Worm (Caenorhabditis elegans) whole organism, L1 larva: ENCODE measurements around the gene sax-1.

Source experiments
- C34B4.2 ChIP-seq: sonication (generic microtip); optimal IDR thresholded peaks from 2 replicates; lab custom pipeline; 2017; ENCODE audit warnings: mild to moderate bottlenecking, missing genetic modification characterization, missing compliant biosample characterization
- Y116A8C.19 ChIP-seq: sonication (generic microtip); optimal IDR thresholded peaks from 2 replicates; lab custom pipeline; 2016; ENCODE audit warnings: missing compliant biosample characterization, missing genetic modification characterization, borderline replicate concordance
- aha-1 ChIP-seq: fragments of 150-350 bp; optimal IDR thresholded peaks from 2 replicates; lab custom pipeline; 2014; ENCODE audit warnings: missing biosample characterization, missing genetic modification characterization
- ceh-8 ChIP-seq: fragments of 200-800 bp; sonication (Bioruptor generic); optimal IDR thresholded peaks from 2 replicates; lab custom pipeline; 2018; ENCODE audit warnings: mild to moderate bottlenecking, missing genetic modification characterization, moderate library complexity, missing compliant biosample characterization
- ces-1 ChIP-seq: fragments of 150-350 bp; optimal IDR thresholded peaks from 2 replicates; lab custom pipeline; 2014; ENCODE audit warnings: missing biosample characterization, missing genetic modification reagents, missing genetic modification characterization
- efl-1 ChIP-seq, 4 experiments: fragments of 150-350 bp; optimal IDR thresholded peaks in 3 of 4; peaks in 1 of 4; 1 replicate in 1 of 4; 2 replicates in 3 of 4; lab custom pipeline; 2014; ENCODE audit warnings: missing biosample characterization in 2 of 4, missing genetic modification characterization in 2 of 4, missing genetic modification reagents in 2 of 4
- egl-13 ChIP-seq: sonication (generic microtip); optimal IDR thresholded peaks from 2 replicates; lab custom pipeline; 2016; ENCODE audit warnings: missing genotype, missing genetic modification reagents, missing genetic modification characterization, missing compliant biosample characterization
- elt-2 ChIP-seq: sonication (generic microtip); optimal IDR thresholded peaks from 2 replicates; lab custom pipeline; 2016; ENCODE audit warnings: missing genetic modification characterization, mild to moderate bottlenecking, inconsistent platforms, missing compliant biosample characterization, missing genetic modification reagents
- ets-5 ChIP-seq: fragments of 200-800 bp; sonication (Bioruptor generic); IDR thresholded peaks from 2 replicates; pipeline ENCODE4 v1.3.6; 2022; ENCODE audit warnings: missing genetic modification characterization, missing compliant biosample characterization
- fkh-8 ChIP-seq: sonication (generic microtip); optimal IDR thresholded peaks from 2 replicates; lab custom pipeline; 2016; ENCODE audit warnings: mild to moderate bottlenecking, missing genetic modification characterization, missing compliant biosample characterization
- fos-1 ChIP-seq: fragments of 150-350 bp; optimal IDR thresholded peaks from 2 replicates; lab custom pipeline; 2014; ENCODE audit warnings: missing biosample characterization, missing genetic modification characterization
- hpl-2 ChIP-seq: fragments of 150-350 bp; optimal IDR thresholded peaks from 2 replicates; lab custom pipeline; 2014; ENCODE audit warnings: missing biosample characterization, missing genetic modification reagents, missing genetic modification characterization
- irx-1 ChIP-seq: sonication (generic microtip); optimal IDR thresholded peaks from 2 replicates; lab custom pipeline; 2016; ENCODE audit warnings: missing genetic modification characterization, missing compliant biosample characterization
- isw-1 ChIP-seq: fragments of 200-800 bp; sonication (Bioruptor generic); IDR thresholded peaks from 2 replicates; pipeline ENCODE4 v1.3.6; 2022; ENCODE audit warnings: missing genetic modification characterization, missing compliant biosample characterization
- lin-14 ChIP-seq: fragments of 200-800 bp; sonication (Bioruptor generic); optimal IDR thresholded peaks from 2 replicates; lab custom pipeline; 2018; ENCODE audit warnings: mild to moderate bottlenecking, missing genetic modification characterization, moderate library complexity, missing compliant biosample characterization
- lir-3 ChIP-seq: sonication (generic microtip); optimal IDR thresholded peaks from 2 replicates; lab custom pipeline; 2016; ENCODE audit warnings: mild to moderate bottlenecking, missing genetic modification characterization, moderate library complexity, missing compliant biosample characterization; ENCODE audit not compliant: poor library complexity
- lsy-2 ChIP-seq, 2 experiments: fragments of 150-350 bp; optimal IDR thresholded peaks; 2 replicates each; lab custom pipeline; 2014; ENCODE audit warnings: missing biosample characterization in 2 of 2, missing genetic modification characterization in 2 of 2
- mab-9 ChIP-seq: fragments of 200-800 bp; sonication (Bioruptor generic); IDR thresholded peaks from 2 replicates; pipeline ENCODE4 v1.3.6; 2022; ENCODE audit warnings: missing genetic modification reagents, missing genetic modification characterization, missing compliant biosample characterization
- mdl-1 ChIP-seq, 2 experiments: fragments of 150-350 bp; optimal IDR thresholded peaks; 2 replicates each; lab custom pipeline; 2014 to 2017; ENCODE audit warnings: missing biosample characterization in 2 of 2, missing genetic modification characterization in 2 of 2, inconsistent platforms in 1 of 2
- mef-2 ChIP-seq: fragments of 150-350 bp; optimal IDR thresholded peaks from 2 replicates; lab custom pipeline; 2014; ENCODE audit warnings: missing biosample characterization, missing genetic modification characterization
- mep-1 ChIP-seq: fragments of 150-350 bp; optimal IDR thresholded peaks from 2 replicates; lab custom pipeline; 2014; ENCODE audit warnings: missing biosample characterization, missing genetic modification characterization
- nhr-11 ChIP-seq: fragments of 150-350 bp; optimal IDR thresholded peaks from 2 replicates; lab custom pipeline; 2014; ENCODE audit warnings: missing biosample characterization, missing genetic modification characterization
- nhr-20 ChIP-seq: sonication (generic microtip); optimal IDR thresholded peaks from 2 replicates; lab custom pipeline; 2016; ENCODE audit warnings: mild to moderate bottlenecking, missing genetic modification characterization, missing compliant biosample characterization
- nhr-237 ChIP-seq: fragments of 150-350 bp; optimal IDR thresholded peaks from 2 replicates; lab custom pipeline; 2014; ENCODE audit warnings: missing biosample characterization, missing genetic modification characterization
- nhr-71 ChIP-seq: sonication (generic microtip); optimal IDR thresholded peaks from 2 replicates; lab custom pipeline; 2016; ENCODE audit warnings: mild to moderate bottlenecking, missing genetic modification characterization, moderate library complexity, missing compliant biosample characterization
- nhr-84 ChIP-seq: sonication (generic microtip); optimal IDR thresholded peaks from 2 replicates; lab custom pipeline; 2017; ENCODE audit warnings: missing biosample characterization, missing genetic modification characterization
- nhr-85 ChIP-seq: sonication (generic microtip); peaks from one replicate; lab custom pipeline; 2016; ENCODE audit warnings: missing genetic modification characterization, inconsistent platforms, missing compliant biosample characterization
- pag-3 ChIP-seq: sonication (generic microtip); optimal IDR thresholded peaks from 2 replicates; lab custom pipeline; 2017; ENCODE audit warnings: missing genetic modification characterization, mild to moderate bottlenecking, missing compliant biosample characterization, antibody characterized with exemption, borderline replicate concordance; ENCODE audit not compliant: insufficient read depth
- pax-3 ChIP-seq: fragments of 200-800 bp; sonication (Bioruptor generic); optimal IDR thresholded peaks from 2 replicates; lab custom pipeline; 2018; ENCODE audit warnings: mild to moderate bottlenecking, missing genetic modification characterization, moderate library complexity, missing compliant biosample characterization
- rnt-1 ChIP-seq: sonication (generic microtip); optimal IDR thresholded peaks from 2 replicates; lab custom pipeline; 2016; ENCODE audit warnings: mild to moderate bottlenecking, missing genetic modification characterization, moderate library complexity, missing compliant biosample characterization
- skn-1 ChIP-seq: fragments of 150-350 bp; optimal IDR thresholded peaks from 2 replicates; lab custom pipeline; 2014; ENCODE audit warnings: missing biosample characterization, missing genetic modification characterization
- snu-23 ChIP-seq: sonication (generic microtip); optimal IDR thresholded peaks from 2 replicates; lab custom pipeline; 2016; ENCODE audit warnings: missing genetic modification characterization, missing compliant biosample characterization
- sox-4 ChIP-seq: sonication (generic microtip); optimal IDR thresholded peaks from 2 replicates; lab custom pipeline; 2016; ENCODE audit warnings: missing genetic modification characterization, missing compliant biosample characterization
- sptf-1 ChIP-seq: fragments of 150-350 bp; optimal IDR thresholded peaks from 2 replicates; lab custom pipeline; 2014; ENCODE audit warnings: missing biosample characterization, missing genetic modification characterization
- xbp-1 ChIP-seq: sonication (generic microtip); optimal IDR thresholded peaks from 2 replicates; lab custom pipeline; 2016; ENCODE audit warnings: missing genetic modification characterization, missing compliant biosample characterization

The sax-1 gene

DNA sequence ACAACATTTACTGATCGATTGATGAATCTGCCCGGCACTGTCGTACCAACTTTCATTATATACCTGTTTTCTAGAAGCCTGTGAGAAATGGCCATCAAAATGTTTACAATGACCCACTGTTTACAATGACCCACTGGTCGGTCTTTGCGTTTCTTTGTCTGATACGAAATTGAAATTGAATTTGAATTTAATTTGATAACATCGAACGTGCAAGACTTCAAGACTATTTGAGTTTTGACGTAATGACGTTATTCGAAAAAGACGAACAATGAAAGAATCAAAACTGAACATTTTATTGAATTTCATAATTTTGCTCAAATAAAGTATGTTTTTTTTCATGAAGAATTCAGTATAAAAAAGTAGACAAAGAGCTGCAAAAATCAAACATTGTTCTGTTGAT, 22.0 kb upstream of the sax-1 start, which contains the start of gene C02F12.5:
C02F12.5 (minus strand) TSS at position 101 of the 400 bp plus-strand sequence.
- TF ChIP-seq nhr-85 (tag; lab: Kevin White, UChicago) (peak; percentile 35), mef-2 (tag; lab: Kevin White, UChicago) (no peak)

DNA sequence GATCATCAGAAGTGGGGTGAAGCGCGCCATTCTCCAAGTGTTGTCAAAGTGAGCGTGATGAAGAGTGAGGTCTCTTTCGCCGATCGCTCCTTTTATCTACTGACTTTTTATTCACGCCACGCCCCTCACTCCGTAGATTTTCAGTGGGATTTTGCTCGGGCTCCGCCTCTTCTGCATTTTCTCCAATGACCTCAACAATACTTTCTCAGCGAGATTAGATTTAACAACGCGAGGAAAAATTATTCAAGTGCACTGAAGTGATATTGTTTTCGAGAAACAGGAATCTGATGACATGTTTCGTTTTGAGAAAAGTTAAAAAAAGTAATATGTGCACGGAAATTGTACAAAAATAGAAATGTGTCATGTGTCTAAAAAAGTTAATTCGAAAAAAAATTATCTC, 18.9 kb upstream of the sax-1 start, which contains the start of gene snet-1:
snet-1 (minus strand) TSS at position 101 of the 400 bp plus-strand sequence.
- TF ChIP-seq egl-13 (tag; lab: Kevin White, UChicago) (no peak), nhr-71 (tag; lab: Kevin White, UChicago) (peak; percentile 17), snu-23 (GFP tag; lab: Kevin White, UChicago) (no peak), fkh-8 (tag; lab: Kevin White, UChicago) (peak; percentile 34), xbp-1 (tag; lab: Kevin White, UChicago) (no peak), sox-4 (peak; percentile 35), mab-9 (no peak)

DNA sequence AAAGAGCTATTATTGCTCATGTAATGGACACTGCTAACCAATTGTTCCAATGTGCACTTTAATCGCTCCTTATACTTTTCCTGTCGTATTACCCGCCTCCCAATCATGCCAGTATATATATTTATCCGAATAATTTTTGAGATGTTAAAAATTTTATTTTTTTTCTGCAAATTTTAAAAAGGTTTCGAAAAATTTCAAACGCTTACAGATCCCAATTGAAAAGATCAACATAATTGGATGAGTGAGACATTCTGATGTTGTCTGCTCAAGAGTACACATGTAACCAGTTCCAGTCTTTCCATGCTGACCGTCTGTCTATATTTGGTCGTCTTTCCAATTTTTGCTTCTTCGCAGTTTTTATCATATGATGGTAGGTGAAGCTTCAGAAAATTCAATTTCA, 9.2 kb upstream of the sax-1 start, which contains the start of gene R11G1.1:
R11G1.1 (plus strand) TSS at position 301 of the 400 bp plus-strand sequence.
- TF ChIP-seq sox-4 (no peak), Y116A8C.19 (no peak), nhr-20 (no peak), xbp-1 (tag; lab: Kevin White, UChicago) (no peak), irx-1 (tag; lab: Kevin White, UChicago) (no peak), nhr-84 (tag; lab: Kevin White, UChicago) (no peak), efl-1 (optimal IDR thresholded peaks at IDR 0.05; lab: Kevin White, UChicago) (no peak), efl-1 (GFP tag; optimal IDR thresholded peaks at IDR 0.05 in 1 of 2; lab: Kevin White, UChicago) (no peak)

DNA sequence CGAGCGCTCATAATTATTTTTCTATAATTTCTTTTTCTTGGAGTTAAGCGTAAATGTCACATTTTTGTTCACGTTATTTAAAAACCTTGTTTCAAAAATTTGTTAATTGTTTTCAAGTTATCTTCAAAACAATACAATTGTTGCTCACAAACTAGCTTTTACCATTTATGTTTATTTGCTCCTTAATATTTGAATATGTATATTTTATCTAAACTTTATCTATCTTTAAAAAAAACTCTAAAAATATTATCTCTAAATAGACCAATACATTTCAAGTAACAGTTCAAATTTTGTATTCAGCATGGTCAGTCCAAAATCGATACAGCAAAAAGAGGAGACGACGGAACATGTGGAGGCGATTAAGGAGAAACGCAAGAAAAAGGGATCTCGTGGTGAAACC, 6.0 kb upstream of the sax-1 start, which contains the start of gene R11G1.7:
R11G1.7 (plus strand) TSS at position 301 of the 400 bp plus-strand sequence.
- TF ChIP-seq pax-3 (tag; lab: Kevin White, UChicago) (no peak), lsy-2 (tag; optimal IDR thresholded peaks at IDR 0.05; lab: Kevin White, UChicago) (no peak), xbp-1 (tag; lab: Kevin White, UChicago) (no peak), lir-3 (tag; lab: Kevin White, UChicago) (no peak), ces-1 (GFP tag; lab: Kevin White, UChicago) (no peak), nhr-11 (tag; lab: Kevin White, UChicago) (no peak), nhr-237 (no peak), sptf-1 (tag; lab: Kevin White, UChicago) (no peak)

DNA sequence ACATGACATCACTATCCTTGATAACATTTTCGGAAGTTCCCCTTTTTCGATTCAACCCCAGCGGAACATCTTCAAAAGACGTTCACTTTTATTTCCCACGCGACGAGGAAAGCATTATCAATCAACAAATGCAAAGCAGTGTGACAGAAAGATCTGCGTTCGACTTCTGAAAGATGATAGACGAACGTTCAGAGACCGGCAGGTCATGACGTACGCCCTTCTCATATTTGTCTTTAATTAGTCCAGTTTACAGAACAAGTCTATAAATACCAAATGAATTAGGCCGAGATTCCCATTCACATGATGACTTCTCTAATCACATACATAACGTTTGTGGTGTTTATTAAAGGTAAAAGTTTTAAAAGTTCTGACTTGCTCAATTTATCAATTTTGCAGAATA, 4.7 kb upstream of the sax-1 start, which contains the start of gene R11G1.11:
R11G1.11 (plus strand) TSS at position 301 of the 400 bp plus-strand sequence.
- TF ChIP-seq xbp-1 (tag; lab: Kevin White, UChicago) (no peak), fkh-8 (tag; lab: Kevin White, UChicago) (no peak), sptf-1 (tag; lab: Kevin White, UChicago) (no peak), fos-1 (tag; lab: Kevin White, UChicago) (no peak), isw-1 (no peak)

DNA sequence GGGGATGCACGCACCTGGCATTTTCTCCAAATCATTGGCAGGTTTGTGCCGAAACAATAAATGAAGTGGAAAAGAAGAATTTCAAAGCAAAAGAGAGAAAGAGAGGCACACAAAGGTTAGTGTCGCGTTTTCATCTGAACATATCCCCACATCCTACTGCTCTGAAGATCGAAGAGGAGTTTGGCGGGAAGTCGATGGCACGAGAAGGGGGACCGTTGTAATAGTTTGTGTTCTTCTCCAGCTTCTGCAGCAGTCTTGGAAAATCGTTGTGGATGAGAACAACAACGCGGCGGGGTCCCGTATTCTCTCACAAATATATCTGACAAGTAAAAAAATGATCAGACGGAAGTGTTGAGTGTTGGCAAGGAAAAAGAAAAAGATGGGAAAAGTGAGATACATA, 4.0 kb downstream of the sax-1 start:
- TF ChIP-seq pag-3 (peak; percentile 85), ets-5 (GFP tag; lab: Robert Waterston, UW) (no peak), nhr-71 (tag; lab: Kevin White, UChicago) (peak; percentile 32), elt-2 (tag; lab: Kevin White, UChicago) (no peak), lin-14 (GFP tag; lab: Kevin White, UChicago) (peak; percentile 77), snu-23 (GFP tag; lab: Kevin White, UChicago) (no peak), nhr-85 (tag; lab: Kevin White, UChicago) (no peak), sptf-1 (tag; lab: Kevin White, UChicago) (no peak), fkh-8 (tag; lab: Kevin White, UChicago) (no peak), mdl-1 (tag; optimal IDR thresholded peaks at IDR 0.05; lab: Kevin White, UChicago) (no peak), ceh-8 (GFP tag; lab: Kevin White, UChicago) (no peak), skn-1 (tag; lab: Kevin White, UChicago) (no peak), nhr-20 (no peak), C34B4.2 (no peak), hpl-2 (no peak), aha-1 (tag; lab: Kevin White, UChicago) (no peak), mep-1 (tag; lab: Kevin White, UChicago) (no peak), mef-2 (tag; lab: Kevin White, UChicago) (no peak), rnt-1 (tag; lab: Kevin White, UChicago) (peak; percentile 40)
